Worm (Caenorhabditis elegans) whole organism, L1 larva: ENCODE results near the gene krr-1.
A peak's percentile ranks its signal among the peaks of the same experiment; 100 is the strongest.

Experiments used
- C04F5.9 ChIP-seq: sonication (generic microtip); optimal IDR thresholded peaks from 2 replicates; lab custom pipeline; 2016; ENCODE audit warnings: missing genetic modification characterization, missing compliant biosample characterization
- aha-1 ChIP-seq: fragments of 150-350 bp; optimal IDR thresholded peaks from 2 replicates; lab custom pipeline; 2014; ENCODE audit warnings: missing biosample characterization, missing genetic modification characterization
- alr-1 ChIP-seq: fragments of 200-800 bp; sonication (Bioruptor generic); optimal IDR thresholded peaks from 2 replicates; lab custom pipeline; 2018; ENCODE audit warnings: borderline replicate concordance, mild to moderate bottlenecking, missing genetic modification characterization, missing compliant biosample characterization
- ama-1 ChIP-seq: fragments of 150-350 bp; optimal IDR thresholded peaks from 2 replicates; lab custom pipeline; 2014
- blmp-1 ChIP-seq: fragments of 150-350 bp; optimal IDR thresholded peaks from 2 replicates; lab custom pipeline; 2014; ENCODE audit warnings: missing biosample characterization, missing genetic modification characterization
- ceh-8 ChIP-seq: fragments of 200-800 bp; sonication (Bioruptor generic); optimal IDR thresholded peaks from 2 replicates; lab custom pipeline; 2018; ENCODE audit warnings: mild to moderate bottlenecking, missing genetic modification characterization, moderate library complexity, missing compliant biosample characterization
- ceh-82 ChIP-seq, 3 experiments: fragments of 150-350 bp in 1 of 3; sonication (generic microtip) in 2 of 3; optimal IDR thresholded peaks; 2 replicates each; lab custom pipeline; 2014 to 2017; ENCODE audit warnings: missing biosample characterization in 3 of 3, missing genetic modification characterization in 3 of 3
- ceh-90 ChIP-seq: sonication (generic microtip); optimal IDR thresholded peaks from 2 replicates; lab custom pipeline; 2016; ENCODE audit warnings: missing genetic modification characterization, missing compliant biosample characterization
- ces-1 ChIP-seq: fragments of 150-350 bp; optimal IDR thresholded peaks from 2 replicates; lab custom pipeline; 2014; ENCODE audit warnings: missing biosample characterization, missing genetic modification reagents, missing genetic modification characterization
- dpl-1 ChIP-seq, 3 experiments: fragments of 150-350 bp in 2 of 3; sonication (generic microtip) in 1 of 3; optimal IDR thresholded peaks; 2 replicates each; lab custom pipeline; 2014 to 2017; ENCODE audit warnings: missing biosample characterization in 3 of 3, missing genetic modification characterization in 3 of 3, missing genetic modification reagents in 3 of 3
- dsc-1 ChIP-seq: sonication (generic microtip); optimal IDR thresholded peaks from 2 replicates; lab custom pipeline; 2016; ENCODE audit warnings: mild to moderate bottlenecking, missing genetic modification characterization, missing compliant biosample characterization
- efl-3 ChIP-seq: fragments of 200-800 bp; sonication (Bioruptor generic); optimal IDR thresholded peaks from 2 replicates; lab custom pipeline; 2018; ENCODE audit warnings: mild to moderate bottlenecking, missing genetic modification characterization, missing compliant biosample characterization
- egl-27 ChIP-seq, 2 experiments: fragments of 150-350 bp in 1 of 2; sonication (generic microtip); optimal IDR thresholded peaks; 3 replicates each; lab custom pipeline; 2017 to 2018; ENCODE audit warnings: missing biosample characterization in 2 of 2, missing genetic modification characterization in 2 of 2, missing genetic modification reagents in 2 of 2
- elt-2 ChIP-seq: sonication (generic microtip); optimal IDR thresholded peaks from 2 replicates; lab custom pipeline; 2016; ENCODE audit warnings: missing genetic modification characterization, mild to moderate bottlenecking, inconsistent platforms, missing compliant biosample characterization, missing genetic modification reagents
- elt-3 ChIP-seq, 6 experiments: fragments of 150-350 bp in 1 of 6; sonication (generic microtip); optimal IDR thresholded peaks; 2 replicates each; lab custom pipeline; 2017 to 2018; ENCODE audit warnings: missing biosample characterization in 6 of 6, missing genetic modification characterization in 6 of 6, inconsistent platforms in 1 of 6
- fkh-4 ChIP-seq: sonication (generic microtip); optimal IDR thresholded peaks from 2 replicates; lab custom pipeline; 2016; ENCODE audit warnings: missing compliant biosample characterization, missing genetic modification characterization, borderline replicate concordance
- fkh-8 ChIP-seq: sonication (generic microtip); optimal IDR thresholded peaks from 2 replicates; lab custom pipeline; 2016; ENCODE audit warnings: mild to moderate bottlenecking, missing genetic modification characterization, missing compliant biosample characterization
- grh-1 ChIP-seq: fragments of 200-800 bp; sonication (Bioruptor generic); IDR thresholded peaks from 2 replicates; pipeline ENCODE4 v1.3.6; 2022; ENCODE audit warnings: missing genetic modification reagents, missing genetic modification characterization, missing compliant biosample characterization
- hlh-4 ChIP-seq: sonication (generic microtip); optimal IDR thresholded peaks from 2 replicates; lab custom pipeline; 2016; ENCODE audit warnings: mild to moderate bottlenecking, missing genetic modification characterization, missing compliant biosample characterization
- hpl-2 ChIP-seq: fragments of 150-350 bp; optimal IDR thresholded peaks from 2 replicates; lab custom pipeline; 2014; ENCODE audit warnings: missing biosample characterization, missing genetic modification reagents, missing genetic modification characterization
- irx-1 ChIP-seq: sonication (generic microtip); optimal IDR thresholded peaks from 2 replicates; lab custom pipeline; 2016; ENCODE audit warnings: missing genetic modification characterization, missing compliant biosample characterization
- isw-1 ChIP-seq: fragments of 200-800 bp; sonication (Bioruptor generic); IDR thresholded peaks from 2 replicates; pipeline ENCODE4 v1.3.6; 2022; ENCODE audit warnings: missing genetic modification characterization, missing compliant biosample characterization
- lin-13 ChIP-seq: fragments of 150-350 bp; optimal IDR thresholded peaks from 2 replicates; lab custom pipeline; 2014; ENCODE audit warnings: missing biosample characterization, missing genetic modification reagents, missing genetic modification characterization
- lin-14 ChIP-seq: fragments of 200-800 bp; sonication (Bioruptor generic); optimal IDR thresholded peaks from 2 replicates; lab custom pipeline; 2018; ENCODE audit warnings: mild to moderate bottlenecking, missing genetic modification characterization, moderate library complexity, missing compliant biosample characterization
- lin-15B ChIP-seq: fragments of 150-350 bp; sonication (generic microtip); optimal IDR thresholded peaks from 3 replicates; lab custom pipeline; 2014; ENCODE audit warnings: missing biosample characterization, missing genetic modification characterization
- lsy-2 ChIP-seq, 2 experiments: fragments of 150-350 bp; optimal IDR thresholded peaks; 2 replicates each; lab custom pipeline; 2014; ENCODE audit warnings: missing biosample characterization in 2 of 2, missing genetic modification characterization in 2 of 2
- mdl-1 ChIP-seq, 2 experiments: fragments of 150-350 bp; optimal IDR thresholded peaks; 2 replicates each; lab custom pipeline; 2014 to 2017; ENCODE audit warnings: missing biosample characterization in 2 of 2, missing genetic modification characterization in 2 of 2, inconsistent platforms in 1 of 2
- mef-2 ChIP-seq: fragments of 150-350 bp; optimal IDR thresholded peaks from 2 replicates; lab custom pipeline; 2014; ENCODE audit warnings: missing biosample characterization, missing genetic modification characterization
- mep-1 ChIP-seq: fragments of 150-350 bp; optimal IDR thresholded peaks from 2 replicates; lab custom pipeline; 2014; ENCODE audit warnings: missing biosample characterization, missing genetic modification characterization
- nhr-11 ChIP-seq: fragments of 150-350 bp; optimal IDR thresholded peaks from 2 replicates; lab custom pipeline; 2014; ENCODE audit warnings: missing biosample characterization, missing genetic modification characterization
- nhr-12 ChIP-seq: sonication (generic microtip); optimal IDR thresholded peaks from 2 replicates; lab custom pipeline; 2017; ENCODE audit warnings: missing biosample characterization, missing genetic modification characterization
- nhr-19 ChIP-seq: fragments of 200-800 bp; sonication (Bioruptor generic); conservative IDR thresholded peaks from 2 replicates; pipeline ENCODE4 v1.3.6; 2022; ENCODE audit warnings: missing genetic modification characterization, missing compliant biosample characterization
- nhr-28 ChIP-seq: fragments of 150-350 bp; optimal IDR thresholded peaks from 2 replicates; lab custom pipeline; 2014; ENCODE audit warnings: missing biosample characterization, missing genetic modification characterization
- nhr-76 ChIP-seq: sonication (generic microtip); optimal IDR thresholded peaks from 2 replicates; lab custom pipeline; 2017; ENCODE audit warnings: missing biosample characterization, missing genetic modification characterization
- pag-3 ChIP-seq: sonication (generic microtip); optimal IDR thresholded peaks from 2 replicates; lab custom pipeline; 2017; ENCODE audit warnings: missing genetic modification characterization, mild to moderate bottlenecking, missing compliant biosample characterization, antibody characterized with exemption, borderline replicate concordance; ENCODE audit not compliant: insufficient read depth
- pax-3 ChIP-seq: fragments of 200-800 bp; sonication (Bioruptor generic); optimal IDR thresholded peaks from 2 replicates; lab custom pipeline; 2018; ENCODE audit warnings: mild to moderate bottlenecking, missing genetic modification characterization, moderate library complexity, missing compliant biosample characterization
- pqm-1 ChIP-seq: sonication (generic microtip); optimal IDR thresholded peaks from 3 replicates; lab custom pipeline; 2017; ENCODE audit warnings: missing biosample characterization, missing genetic modification characterization
- rnt-1 ChIP-seq: sonication (generic microtip); optimal IDR thresholded peaks from 2 replicates; lab custom pipeline; 2016; ENCODE audit warnings: mild to moderate bottlenecking, missing genetic modification characterization, moderate library complexity, missing compliant biosample characterization
- skn-1 ChIP-seq: fragments of 150-350 bp; optimal IDR thresholded peaks from 2 replicates; lab custom pipeline; 2014; ENCODE audit warnings: missing biosample characterization, missing genetic modification characterization
- snu-23 ChIP-seq: sonication (generic microtip); optimal IDR thresholded peaks from 2 replicates; lab custom pipeline; 2016; ENCODE audit warnings: missing genetic modification characterization, missing compliant biosample characterization
- sptf-1 ChIP-seq: fragments of 150-350 bp; optimal IDR thresholded peaks from 2 replicates; lab custom pipeline; 2014; ENCODE audit warnings: missing biosample characterization, missing genetic modification characterization
- unc-130 ChIP-seq: fragments of 150-350 bp; optimal IDR thresholded peaks from 2 replicates; lab custom pipeline; 2017; ENCODE audit warnings: missing biosample characterization, missing genetic modification characterization, inconsistent platforms
- unc-30 ChIP-seq: sonication (generic microtip); optimal IDR thresholded peaks from 2 replicates; lab custom pipeline; 2017; ENCODE audit warnings: missing biosample characterization, missing genetic modification characterization
- unc-62 ChIP-seq: fragments of 150-350 bp; optimal IDR thresholded peaks from 2 replicates; lab custom pipeline; 2014; ENCODE audit warnings: missing biosample characterization, missing genetic modification reagents, missing genetic modification characterization
- vab-15 ChIP-seq: sonication (generic microtip); optimal IDR thresholded peaks from 2 replicates; lab custom pipeline; 2017; ENCODE audit warnings: missing genotype, mild to moderate bottlenecking, missing genetic modification characterization, missing compliant biosample characterization
- zag-1 ChIP-seq: fragments of 150-350 bp; optimal IDR thresholded peaks from 2 replicates; lab custom pipeline; 2014; ENCODE audit warnings: missing biosample characterization, missing genetic modification characterization
- zip-4 ChIP-seq: fragments of 200-800 bp; sonication (Bioruptor generic); optimal IDR thresholded peaks from 2 replicates; lab custom pipeline; 2018; ENCODE audit warnings: mild to moderate bottlenecking, missing genetic modification characterization, moderate library complexity, missing compliant biosample characterization

Gene krr-1

DNA sequence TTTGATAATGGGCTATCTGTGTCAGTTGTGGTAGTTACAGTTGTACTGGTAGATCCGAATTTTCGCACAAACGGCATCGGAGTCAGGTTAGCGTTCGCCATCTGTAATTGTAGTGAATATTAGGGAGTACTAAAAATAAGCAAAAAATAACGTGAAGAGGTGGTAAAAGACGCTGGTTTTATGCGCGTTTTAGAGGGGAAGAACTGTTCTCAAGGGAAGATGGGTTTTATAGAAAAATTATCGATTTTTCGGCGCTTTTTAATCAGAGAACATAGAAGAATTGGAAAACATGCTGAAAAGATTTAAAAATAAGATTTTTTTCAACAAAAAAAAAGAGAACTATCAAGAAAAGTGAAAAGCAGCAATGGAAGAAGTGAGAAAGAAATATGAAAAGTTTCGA lies 7.8 kb upstream of the krr-1 start, which contains the start of gene C13F10.7:
Gene C13F10.7 (minus strand): TSS at position 101 of the 400 bp plus-strand sequence.
- no peak for TF ChIP-seq zip-4 (GFP tag; lab: Kevin White, UChicago)
- no peak for TF ChIP-seq nhr-76 (tag; lab: Kevin White, UChicago)
- TF ChIP-seq vab-15, result no peak
- TF ChIP-seq mdl-1 (tag; optimal IDR thresholded peaks at IDR 0.05; lab: Kevin White, UChicago), result no peak
- no peak for TF ChIP-seq egl-27 (tag; optimal IDR thresholded peaks at IDR 0.05; lab: Kevin White, UChicago)
- TF ChIP-seq pqm-1 (tag; lab: Kevin White, UChicago), result no peak
- TF ChIP-seq nhr-12, result no peak
- no peak for TF ChIP-seq zag-1 (tag; lab: Kevin White, UChicago)
- TF ChIP-seq pax-3 (tag; lab: Kevin White, UChicago), result no peak
- no peak for TF ChIP-seq irx-1 (tag; lab: Kevin White, UChicago)
- TF ChIP-seq ces-1 (GFP tag; lab: Kevin White, UChicago), result no peak
- no peak for TF ChIP-seq mef-2 (tag; lab: Kevin White, UChicago)
- TF ChIP-seq ceh-90, result no peak
- no peak for TF ChIP-seq sptf-1 (tag; lab: Kevin White, UChicago)
- no peak for TF ChIP-seq hlh-4
- TF ChIP-seq alr-1, result no peak
- TF ChIP-seq unc-130 (tag; lab: Kevin White, UChicago), result no peak

ce11 chrV:7223941-7224340 lies 7.0 kb upstream of the krr-1 start, which contains the start of gene C13F10.1:
TSS of gene C13F10.1 (plus strand) at chrV:7224078.
- TF ChIP-seq ceh-82 (tag; optimal IDR thresholded peaks at IDR 0.05; lab: Kevin White, UChicago), result peak in 1 of 3 experiments; percentile 2
- TF ChIP-seq dsc-1 (tag; lab: Kevin White, UChicago), result peak; percentile 23
- peak; percentile 40 for TF ChIP-seq lin-14 (GFP tag; lab: Kevin White, UChicago)
- peak; percentile 53 for TF ChIP-seq rnt-1
- TF ChIP-seq irx-1 (tag; lab: Kevin White, UChicago), result no peak

DNA sequence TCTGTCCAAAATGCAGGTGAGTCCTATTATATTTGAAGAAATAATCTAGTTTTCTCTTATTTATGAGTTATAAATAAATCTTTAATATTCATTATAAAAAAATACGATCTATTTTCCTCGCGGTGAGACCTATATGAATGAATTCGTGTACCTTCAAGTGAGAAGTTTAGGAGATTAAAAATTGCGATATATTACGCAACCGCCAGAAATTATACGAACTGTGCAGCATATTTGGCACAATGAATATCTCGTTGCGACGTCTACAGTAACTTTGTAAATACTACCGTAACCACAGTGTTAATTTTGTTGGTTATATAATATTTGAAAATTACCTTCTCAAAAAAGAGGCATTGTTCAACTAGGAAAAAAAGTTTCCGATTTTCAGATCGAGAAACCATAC lies 6.6 kb upstream of the krr-1 start:
- no peak for TF ChIP-seq efl-3
- TF ChIP-seq lsy-2 (tag; optimal IDR thresholded peaks at IDR 0.05; lab: Kevin White, UChicago), result no peak
- no peak for TF ChIP-seq lin-15B
- no peak for TF ChIP-seq unc-30 (tag; lab: Kevin White, UChicago)
- no peak for TF ChIP-seq lin-13 (GFP tag; lab: Kevin White, UChicago)
- TF ChIP-seq alr-1, result no peak
- no peak for TF ChIP-seq pag-3 (tag; lab: Kevin White, UChicago)
- TF ChIP-seq elt-2 (tag; lab: Kevin White, UChicago), result no peak

DNA sequence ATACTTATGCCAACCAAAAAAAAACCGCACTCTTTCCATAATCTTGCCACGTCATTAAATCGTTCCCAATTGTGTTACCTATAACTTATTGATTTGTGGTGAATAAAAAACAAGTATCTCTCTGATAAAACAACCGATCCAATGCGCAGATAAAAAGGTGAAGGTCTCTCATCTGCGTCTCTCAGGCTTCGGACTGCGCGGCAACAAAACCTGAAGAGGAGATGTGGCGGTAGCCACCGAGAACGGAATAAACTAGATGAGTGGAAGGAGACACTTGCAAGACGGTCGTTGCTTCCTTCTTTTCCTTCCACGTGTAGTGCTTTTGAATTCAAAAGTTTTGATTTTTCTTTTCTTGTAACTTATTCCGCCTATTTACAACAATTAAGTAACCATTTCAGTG lies 6.0 kb upstream of the krr-1 start, which contains the start of gene fkb-3:
Gene fkb-3 (plus strand): TSS at position 277 of the 400 bp plus-strand sequence.
- TF ChIP-seq snu-23 (GFP tag; lab: Kevin White, UChicago) (no peak), ceh-8 (GFP tag; lab: Kevin White, UChicago) (no peak), lin-14 (GFP tag; lab: Kevin White, UChicago) (peak; percentile 46), ceh-90 (no peak), grh-1 (GFP tag; lab: Robert Waterston, UW) (no peak), fkh-8 (tag; lab: Kevin White, UChicago) (no peak), ama-1 (lab: Kevin White, UChicago) (no peak), ces-1 (GFP tag; lab: Kevin White, UChicago) (no peak), elt-3 (tag; optimal IDR thresholded peaks at IDR 0.05; lab: Kevin White, UChicago) (peak in 1 of 6 experiments; percentile 38), alr-1 (no peak), skn-1 (tag; lab: Kevin White, UChicago) (no peak), elt-2 (tag; lab: Kevin White, UChicago) (no peak), mep-1 (tag; lab: Kevin White, UChicago) (peak; percentile 20), fkh-4 (tag; lab: Kevin White, UChicago) (no peak), lsy-2 (tag; optimal IDR thresholded peaks at IDR 0.05; lab: Kevin White, UChicago) (no peak), aha-1 (tag; lab: Kevin White, UChicago) (no peak), hpl-2 (GFP tag; lab: Kevin White, UChicago) (no peak), isw-1 (GFP tag; lab: Robert Waterston, UW) (no peak), blmp-1 (tag; lab: Kevin White, UChicago) (peak; percentile 68), nhr-11 (no peak), rnt-1 (peak; percentile 3), nhr-28 (no peak), nhr-19 (GFP tag; lab: Robert Waterston, UW) (no peak), C04F5.9 (tag; lab: Kevin White, UChicago) (no peak), unc-62 (no peak), dpl-1 (GFP tag; optimal IDR thresholded peaks at IDR 0.05; lab: Kevin White, UChicago) (no peak)
